Fruit fly (Drosophila melanogaster) whole organism, adult: ENCODE results near the gene Taf10b.

Source experiments
- CG11617 ChIP-seq: fragments of 200-800 bp; sonication (Bioruptor generic); optimal IDR thresholded peaks from 2 replicates; lab custom pipeline; 2017; ENCODE audit warnings: mild to moderate bottlenecking, missing biosample characterization, missing genetic modification reagents, missing genetic modification characterization
- CG12768 ChIP-seq: fragments of 200-800 bp; sonication (Bioruptor generic); optimal IDR thresholded peaks from 2 replicates; lab custom pipeline; 2017; ENCODE audit warnings: missing biosample characterization, missing genetic modification characterization, mild to moderate bottlenecking, moderate library complexity, missing genetic modification reagents
- CG14711 ChIP-seq: fragments of 200-800 bp; sonication (Bioruptor generic); optimal IDR thresholded peaks from 2 replicates; lab custom pipeline; 2018; ENCODE audit warnings: missing biosample characterization, mild to moderate bottlenecking, missing genetic modification characterization, moderate library complexity
- CG1620 ChIP-seq: fragments of 200-800 bp; sonication (Bioruptor generic); optimal IDR thresholded peaks from 2 replicates; lab custom pipeline; 2016; ENCODE audit warnings: missing biosample characterization, missing genetic modification characterization
- CG33017 ChIP-seq: fragments of 200-800 bp; sonication (Bioruptor generic); optimal IDR thresholded peaks from 2 replicates; lab custom pipeline; 2018; ENCODE audit warnings: missing biosample characterization, mild to moderate bottlenecking, missing genetic modification characterization, moderate library complexity
- CG5204 ChIP-seq: fragments of 200-800 bp; sonication (Bioruptor generic); optimal IDR thresholded peaks from 2 replicates; lab custom pipeline; 2016; ENCODE audit warnings: missing biosample characterization, missing genetic modification characterization
- CG7045 ChIP-seq: fragments of 200-800 bp; sonication (Bioruptor generic); optimal IDR thresholded peaks from 2 replicates; lab custom pipeline; 2017; ENCODE audit warnings: missing biosample characterization, mild to moderate bottlenecking, missing genetic modification characterization
- CG7101 ChIP-seq: fragments of 200-800 bp; sonication (Bioruptor generic); optimal IDR thresholded peaks from 2 replicates; lab custom pipeline; 2018; ENCODE audit warnings: missing biosample characterization, mild to moderate bottlenecking, missing genetic modification characterization, moderate library complexity
- Clk ChIP-seq: fragments of 200-800 bp; sonication (Bioruptor generic); optimal IDR thresholded peaks from 2 replicates; lab custom pipeline; 2017; ENCODE audit warnings: missing biosample characterization, missing genetic modification characterization
- Crg-1 ChIP-seq: fragments of 200-800 bp; sonication (Bioruptor generic); optimal IDR thresholded peaks from 2 replicates; lab custom pipeline; 2016; ENCODE audit warnings: missing biosample characterization, missing genetic modification characterization
- Hr96 ChIP-seq: fragments of 200-800 bp; sonication (Bioruptor generic); optimal IDR thresholded peaks from 2 replicates; lab custom pipeline; 2016; ENCODE audit warnings: missing biosample characterization, missing genetic modification characterization
- Mnt ChIP-seq: fragments of 200-800 bp; sonication (Bioruptor generic); optimal IDR thresholded peaks from 2 replicates; lab custom pipeline; 2016; ENCODE audit warnings: missing biosample characterization, mild to moderate bottlenecking, missing genetic modification characterization
- bab1 ChIP-seq: fragments of 200-800 bp; sonication (Bioruptor generic); optimal IDR thresholded peaks from 3 replicates; lab custom pipeline; 2019; ENCODE audit warnings: missing biosample characterization, mild to moderate bottlenecking, missing genetic modification characterization, moderate library complexity
- cic ChIP-seq: fragments of 200-800 bp; sonication (Bioruptor generic); optimal IDR thresholded peaks from 2 replicates; lab custom pipeline; 2017; ENCODE audit warnings: missing biosample characterization, mild to moderate bottlenecking, missing genetic modification characterization, moderate library complexity
- cnc ChIP-seq, 2 experiments: fragments of >200 bp; optimal IDR thresholded peaks; 2 replicates each; lab custom pipeline; 2017
- kay ChIP-seq: fragments of 200-800 bp; sonication (Bioruptor generic); peaks from one replicate; lab custom pipeline; 2016; ENCODE audit warnings: missing biosample characterization, missing genetic modification characterization, borderline replicate concordance
- ovo ChIP-seq: fragments of 200-800 bp; sonication (Bioruptor generic); optimal IDR thresholded peaks from 2 replicates; lab custom pipeline; 2016; ENCODE audit warnings: missing biosample characterization, missing genetic modification characterization
- pad ChIP-seq: fragments of 200-800 bp; sonication (Bioruptor generic); optimal IDR thresholded peaks from 3 replicates; lab custom pipeline; 2017; ENCODE audit warnings: missing biosample characterization, missing genetic modification characterization, mild to moderate bottlenecking, moderate library complexity, missing genetic modification reagents
- tj ChIP-seq: fragments of 200-800 bp; sonication (Bioruptor generic); optimal IDR thresholded peaks from 3 replicates; lab custom pipeline; 2017; ENCODE audit warnings: missing biosample characterization, mild to moderate bottlenecking, missing genetic modification characterization, moderate library complexity
- toe ChIP-seq: fragments of 200-800 bp; sonication (Bioruptor generic); optimal IDR thresholded peaks from 2 replicates; lab custom pipeline; 2016; ENCODE audit warnings: missing biosample characterization, missing genetic modification characterization

Gene Taf10b

dm6 chr2L:2750337-2751084 lies 17.1 kb downstream of the Taf10b start:
- TF ChIP-seq Mnt (GFP tag; lab: Kevin White, UChicago) (no peak), Clk (no peak), kay (no peak), CG5204 (GFP tag; lab: Kevin White, UChicago) (no peak), Crg-1 (peak; percentile 32), CG33017 (tag; lab: Kevin White, UChicago) (peak; percentile 86), CG1620 (GFP tag; lab: Kevin White, UChicago) (no peak), ovo (GFP tag; lab: Kevin White, UChicago) (no peak), pad (GFP tag; lab: Kevin White, UChicago) (no peak), toe (GFP tag; lab: Kevin White, UChicago) (peak; percentile 1), CG7045 (GFP tag; lab: Kevin White, UChicago) (peak; percentile 53), bab1 (GFP tag; lab: Kevin White, UChicago) (no peak), cic (GFP tag; lab: Kevin White, UChicago) (no peak), Hr96 (GFP tag; lab: Kevin White, UChicago) (peak; percentile 4), tj (GFP tag; lab: Kevin White, UChicago) (peak; percentile 52), CG11617 (GFP tag; lab: Kevin White, UChicago) (peak; percentile 40), cnc (optimal IDR thresholded peaks at IDR 0.05; lab: Kevin White, UChicago) (no peak), CG14711 (tag; lab: Kevin White, UChicago) (peak; percentile 60), CG12768 (GFP tag; lab: Kevin White, UChicago) (peak; percentile 36), CG7101 (peak; percentile 56)

- TF ChIP-seq CG14711 (tag; lab: Kevin White, UChicago): no peak
- TF ChIP-seq CG33017 (tag; lab: Kevin White, UChicago): peak; percentile 40
- TF ChIP-seq CG5204 (GFP tag; lab: Kevin White, UChicago): no peak
- no peak for TF ChIP-seq ovo (GFP tag; lab: Kevin White, UChicago)
- TF ChIP-seq Clk: peak; percentile 54
- TF ChIP-seq CG11617 (GFP tag; lab: Kevin White, UChicago): no peak
- no peak for TF ChIP-seq Hr96 (GFP tag; lab: Kevin White, UChicago)
- peak; percentile 27 for TF ChIP-seq pad (GFP tag; lab: Kevin White, UChicago)
- peak; percentile 80 for TF ChIP-seq CG12768 (GFP tag; lab: Kevin White, UChicago)
- TF ChIP-seq CG7045 (GFP tag; lab: Kevin White, UChicago): peak; percentile 7
- TF ChIP-seq tj (GFP tag; lab: Kevin White, UChicago): peak; percentile 40
- TF ChIP-seq kay: no peak
- no peak for TF ChIP-seq Crg-1
- TF ChIP-seq bab1 (GFP tag; lab: Kevin White, UChicago): peak; percentile 5
- TF ChIP-seq Mnt (GFP tag; lab: Kevin White, UChicago): no peak
- TF ChIP-seq CG7101: peak; percentile 21
- TF ChIP-seq CG1620 (GFP tag; lab: Kevin White, UChicago): no peak
- no peak for TF ChIP-seq cnc (optimal IDR thresholded peaks at IDR 0.05; lab: Kevin White, UChicago)
- peak; percentile 76 for TF ChIP-seq cic (GFP tag; lab: Kevin White, UChicago)
- no peak for TF ChIP-seq toe (GFP tag; lab: Kevin White, UChicago)
Observed at dm6 chr2L:2749144-2749766, 18.4 kb downstream of the Taf10b start.

- TF ChIP-seq Mnt (GFP tag; lab: Kevin White, UChicago) (peak; percentile 93), pad (GFP tag; lab: Kevin White, UChicago) (peak; percentile 90), cic (GFP tag; lab: Kevin White, UChicago) (peak; percentile 86), CG7101 (peak; percentile 97), CG33017 (tag; lab: Kevin White, UChicago) (peak; percentile 98), Clk (peak; percentile 89), CG12768 (GFP tag; lab: Kevin White, UChicago) (peak; percentile 97), CG7045 (GFP tag; lab: Kevin White, UChicago) (peak; percentile 95), tj (GFP tag; lab: Kevin White, UChicago) (peak; percentile 73), cnc (optimal IDR thresholded peaks at IDR 0.05; lab: Kevin White, UChicago) (no peak), CG1620 (GFP tag; lab: Kevin White, UChicago) (peak; percentile 95), CG11617 (GFP tag; lab: Kevin White, UChicago) (peak; percentile 95), ovo (GFP tag; lab: Kevin White, UChicago) (peak; percentile 95), kay (no peak), CG14711 (tag; lab: Kevin White, UChicago) (peak; percentile 92), Crg-1 (peak; percentile 97), Hr96 (GFP tag; lab: Kevin White, UChicago) (peak; percentile 91), bab1 (GFP tag; lab: Kevin White, UChicago) (peak; percentile 89), CG5204 (GFP tag; lab: Kevin White, UChicago) (no peak), toe (GFP tag; lab: Kevin White, UChicago) (no peak)
Observed at dm6 chr2L:2748480-2749143, 19.0 kb downstream of the Taf10b start.

- TF ChIP-seq CG14711 (tag; lab: Kevin White, UChicago) (peak; percentile 3), Hr96 (GFP tag; lab: Kevin White, UChicago) (no peak), cnc (optimal IDR thresholded peaks at IDR 0.05; lab: Kevin White, UChicago) (no peak)
Observed at dm6 chr2L:2744852-2745251, 22.8 kb downstream of the Taf10b start, which contains the start of the genes CG9961 and Cwc25. CG9961 (minus strand) TSS chr2L:2744934. Cwc25 (plus strand) TSS chr2L:2745098.
